Fruit fly (Drosophila melanogaster): ENCODE data around the gene PVRAP.

Gene PVRAP

DNA sequence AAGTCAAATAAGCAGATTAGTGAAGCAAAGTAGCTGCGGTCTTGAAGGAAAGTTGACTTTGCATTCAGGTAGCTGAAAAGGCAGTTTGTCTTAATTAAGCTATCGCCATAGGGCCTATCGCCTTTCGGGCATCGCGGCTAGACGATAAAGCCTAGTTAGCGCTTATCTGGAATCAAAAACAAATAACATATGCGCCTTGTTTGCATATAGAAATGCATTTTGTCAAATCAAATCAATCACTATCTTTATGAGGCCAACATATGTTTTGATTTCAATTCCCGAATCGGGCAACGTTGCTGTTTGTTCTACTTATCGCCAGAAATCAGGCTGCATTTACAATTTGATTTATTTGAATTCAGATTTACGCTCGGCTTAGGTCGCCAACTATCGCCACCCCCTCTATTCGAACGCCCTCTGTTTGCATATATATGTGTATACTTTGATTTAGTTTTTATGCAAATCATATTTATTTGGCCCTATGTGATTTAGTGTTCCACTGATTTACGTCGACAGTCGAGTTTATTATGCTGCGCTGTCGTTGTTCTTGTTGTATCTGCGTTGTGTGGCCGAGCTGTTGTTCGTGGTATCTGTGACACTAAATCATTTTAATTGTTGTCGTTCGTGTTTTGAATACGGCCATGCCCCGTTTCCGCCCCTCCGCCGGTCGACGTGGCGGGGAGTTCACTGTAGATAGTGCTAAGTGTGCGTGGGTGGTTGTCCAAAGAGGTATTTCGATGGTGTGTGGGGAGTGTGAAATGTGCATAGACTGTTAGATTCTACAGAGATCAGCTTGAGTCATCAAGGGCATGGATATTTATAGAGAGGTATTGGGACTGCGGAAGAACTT, 22.2 kb upstream of the PVRAP start (continued):
- TF ChIP-seq Xrp1 (GFP tag; IDR thresholded peaks at IDR 0.05) (peak; percentile 68), CG12659 (GFP tag; optimal IDR thresholded peaks at IDR 0.05) (peak; percentile 14), Rx (GFP tag; IDR thresholded peaks at IDR 0.05) (0 out of 2 replicates have a peak, but pooled peaks have one; percentile 10), CG15479 (GFP tag; optimal IDR thresholded peaks at IDR 0.05) (peak; percentile 76), CG11696 (GFP tag; IDR thresholded peaks at IDR 0.05) (no peak), Ssrp (tag; optimal IDR thresholded peaks at IDR 0.05) (no peak), ase (GFP tag; IDR thresholded peaks at IDR 0.05) (no peak), zfh2 (GFP tag; optimal IDR thresholded peaks at IDR 0.05) (no peak), CG10431 (GFP tag; optimal IDR thresholded peaks at IDR 0.05) (peak; percentile 48), Mad (GFP tag; optimal IDR thresholded peaks at IDR 0.05) (peak; percentile 15), pb (GFP tag; optimal IDR thresholded peaks at IDR 0.05) (peak; percentile 25), gcm (GFP tag; optimal IDR thresholded peaks at IDR 0.05) (peak; percentile 15), Spps (tag; optimal IDR thresholded peaks at IDR 0.05) (peak; percentile 25), cwo (GFP tag; optimal IDR thresholded peaks at IDR 0.05) (no peak), CTCF (GFP tag; optimal IDR thresholded peaks at IDR 0.05) (peak; percentile 23), ERR (GFP tag; optimal IDR thresholded peaks at IDR 0.05) (no peak), CG6813 (GFP tag; optimal IDR thresholded peaks at IDR 0.05) (peak; percentile 79), scrt (GFP tag; optimal IDR thresholded peaks at IDR 0.05) (peak; percentile 23), Nf-YB (GFP tag; optimal IDR thresholded peaks at IDR 0.05) (peak; percentile 1), ara (GFP tag; IDR thresholded peaks at IDR 0.05) (peak; percentile 75; the same call in 1 of the 2 replicates), CG10543 (GFP tag; optimal IDR thresholded peaks at IDR 0.05) (peak; percentile 27), Camta (GFP tag; optimal IDR thresholded peaks at IDR 0.05) (peak; percentile 73), CG8290 (GFP tag; optimal IDR thresholded peaks at IDR 0.05) (peak; percentile 53), CG8290 (tag; optimal IDR thresholded peaks at IDR 0.05) (peak in 1 of 2 experiments; percentile 79), CG33213 (GFP tag; optimal IDR thresholded peaks at IDR 0.05) (peak; percentile 69), CG18764 (GFP tag; optimal IDR thresholded peaks at IDR 0.05) (peak; percentile 42), D19A (tag; optimal IDR thresholded peaks at IDR 0.05) (peak; percentile 35), CG2712 (tag; optimal IDR thresholded peaks at IDR 0.05) (peak; percentile 36), Lhr (GFP tag; optimal IDR thresholded peaks at IDR 0.05) (peak; percentile 26), CG10654 (GFP tag; optimal IDR thresholded peaks at IDR 0.05) (peak; percentile 48), crc (GFP tag; optimal IDR thresholded peaks at IDR 0.05) (peak; percentile 14), gro (GFP tag; optimal IDR thresholded peaks at IDR 0.05) (no peak), CG2202 (tag; optimal IDR thresholded peaks at IDR 0.05) (peak; percentile 80), CG6683 (GFP tag; optimal IDR thresholded peaks at IDR 0.05) (no peak), her (GFP tag; optimal IDR thresholded peaks at IDR 0.05) (peak; percentile 5), CG17568 (GFP tag; optimal IDR thresholded peaks at IDR 0.05) (peak; percentile 28), Ets65A (GFP tag) (peak; percentile 86), sim (GFP tag; IDR thresholded peaks at IDR 0.05) (peak; percentile 41; the same call in 1 of the 2 replicates), otp (GFP tag; IDR thresholded peaks at IDR 0.05) (peak; percentile 72; the same call in 1 of the 3 replicates), CG30431 (GFP tag; optimal IDR thresholded peaks at IDR 0.05) (no peak), CG15601 (tag; optimal IDR thresholded peaks at IDR 0.05) (peak; percentile 84), aop (GFP tag; IDR thresholded peaks at IDR 0.05) (no peak), CG12236 (GFP tag; optimal IDR thresholded peaks at IDR 0.05) (peak; percentile 71), CG12769 (tag; optimal IDR thresholded peaks at IDR 0.05) (peak; percentile 34), twi (tag; optimal IDR thresholded peaks at IDR 0.05) (peak; percentile 92), CG7745 (tag; optimal IDR thresholded peaks at IDR 0.05) (no peak), lilli (GFP tag; optimal IDR thresholded peaks at IDR 0.05) (no peak), caup (GFP tag; optimal IDR thresholded peaks at IDR 0.05; ENCODE audit: severe bottlenecking) (peak; percentile 6), wek (GFP tag; optimal IDR thresholded peaks at IDR 0.05) (peak; percentile 48)

All from whole organism, embryonic.